Fruit fly (Drosophila melanogaster): Measurements from ENCODE around the gene Xport-B.
A peak's percentile ranks its signal among the peaks of the same experiment; 100 is the strongest.

Xport-B gene

DNA sequence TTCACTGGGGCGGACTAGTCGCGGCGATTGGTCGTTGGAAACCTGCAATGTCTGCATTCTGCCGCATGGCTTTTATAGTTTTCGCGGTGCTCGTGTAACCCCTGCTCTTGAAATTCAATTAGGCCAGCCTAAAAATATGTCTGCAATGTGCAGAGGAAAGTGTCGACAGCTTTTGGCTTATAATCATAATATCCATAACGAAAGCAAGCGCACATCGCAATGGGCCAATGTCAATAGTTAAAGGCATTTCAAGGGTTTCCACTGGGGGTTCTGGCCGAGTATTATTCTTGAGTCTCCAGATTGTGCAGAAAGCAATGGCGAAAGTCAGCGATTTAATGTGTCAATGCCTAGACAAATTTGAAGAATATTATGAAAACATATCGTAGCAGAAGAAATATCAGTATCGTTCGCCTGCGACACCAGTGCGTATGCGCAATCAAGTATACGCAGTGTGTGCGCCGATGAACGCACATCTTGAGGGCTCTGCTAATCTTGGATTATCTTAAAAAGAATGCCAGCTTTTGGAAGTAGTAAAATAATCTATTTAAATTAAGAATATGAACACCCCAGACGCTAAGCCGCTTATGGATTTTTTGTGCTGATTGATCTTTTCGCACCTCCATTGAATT lies 26.9 kb downstream of the Xport-B start, which contains the start of gene ninaE:
Gene ninaE, minus strand, starts transcription at position 51 of the 629 bp plus-strand sequence.
- no peak for TF ChIP-seq net (GFP tag; optimal IDR thresholded peaks at IDR 0.05)
- no peak for TF ChIP-seq CG6792 (GFP tag; optimal IDR thresholded peaks at IDR 0.05)
- TF ChIP-seq CG8319 (GFP tag; optimal IDR thresholded peaks at IDR 0.05) = no peak
- TF ChIP-seq salr (GFP tag; optimal IDR thresholded peaks at IDR 0.05) = no peak
- no peak for TF ChIP-seq Smox (GFP tag; optimal IDR thresholded peaks at IDR 0.05)
- TF ChIP-seq CG6808 (GFP tag; optimal IDR thresholded peaks at IDR 0.05) = no peak
- TF ChIP-seq pdm3 (GFP tag; optimal IDR thresholded peaks at IDR 0.05) = no peak
- no peak for TF ChIP-seq CG8119 (GFP tag; IDR thresholded peaks at IDR 0.05)
- no peak for TF ChIP-seq Sox102F (GFP tag; optimal IDR thresholded peaks at IDR 0.05)
- no peak for TF ChIP-seq fkh (GFP tag; optimal IDR thresholded peaks at IDR 0.05)
- no peak for TF ChIP-seq Eip75B (GFP tag; optimal IDR thresholded peaks at IDR 0.05)
- TF ChIP-seq CG32006 (GFP tag; optimal IDR thresholded peaks at IDR 0.05) = no peak
- no peak for TF ChIP-seq Sox14 (GFP tag; optimal IDR thresholded peaks at IDR 0.05)
- TF ChIP-seq fd59A (GFP tag; optimal IDR thresholded peaks at IDR 0.05) = no peak
- no peak for TF ChIP-seq Gug (GFP tag; IDR thresholded peaks at IDR 0.05)
- no peak for TF ChIP-seq eg (GFP tag; IDR thresholded peaks at IDR 0.05)

- peak; percentile 39 for TF ChIP-seq Sox14 (GFP tag; optimal IDR thresholded peaks at IDR 0.05)
- TF ChIP-seq Eip78C (GFP tag) = peak; percentile 85
- TF ChIP-seq Lpt (GFP tag; optimal IDR thresholded peaks at IDR 0.05) = no peak
- no peak for TF ChIP-seq fd59A (GFP tag; optimal IDR thresholded peaks at IDR 0.05)
- TF ChIP-seq CG32006 (GFP tag; optimal IDR thresholded peaks at IDR 0.05) = peak; percentile 36
- TF ChIP-seq CG3919 (GFP tag; optimal IDR thresholded peaks at IDR 0.05) = no peak
- peak; percentile 50; the same call in 1 of the 3 replicates for TF ChIP-seq eg (GFP tag; IDR thresholded peaks at IDR 0.05)
- peak; percentile 31; the same call in 1 of the 3 replicates for TF ChIP-seq CG6163 (GFP tag; IDR thresholded peaks at IDR 0.05)
- no peak for TF ChIP-seq achi (GFP tag; optimal IDR thresholded peaks at IDR 0.05)
- TF ChIP-seq CG3032 (tag; optimal IDR thresholded peaks at IDR 0.05) = no peak
- TF ChIP-seq vri (GFP tag; optimal IDR thresholded peaks at IDR 0.05) = peak; percentile 48
- TF ChIP-seq Hr4 (GFP tag; optimal IDR thresholded peaks at IDR 0.05) = peak; percentile 7
- no peak for TF ChIP-seq dsx (GFP tag; optimal IDR thresholded peaks at IDR 0.05; ENCODE audit: poor library complexity, severe bottlenecking)
- TF ChIP-seq topi (GFP tag; optimal IDR thresholded peaks at IDR 0.05) = peak; percentile 25
- no peak for TF ChIP-seq svp (GFP tag)
- no peak for TF ChIP-seq Gug (GFP tag; IDR thresholded peaks at IDR 0.05)
- no peak for TF ChIP-seq Hr39 (GFP tag; optimal IDR thresholded peaks at IDR 0.05)
- peak; percentile 51 for TF ChIP-seq net (GFP tag; optimal IDR thresholded peaks at IDR 0.05)
- TF ChIP-seq esn (GFP tag; optimal IDR thresholded peaks at IDR 0.05) = peak; percentile 45
- peak; percentile 38 for TF ChIP-seq CG6854 (GFP tag; optimal IDR thresholded peaks at IDR 0.05)
- TF ChIP-seq Ets96B (tag; optimal IDR thresholded peaks at IDR 0.05) = peak; percentile 18
- TF ChIP-seq Eip75B (GFP tag; optimal IDR thresholded peaks at IDR 0.05) = no peak
- peak in 1 of 2 experiments; percentile 52 for TF ChIP-seq ss (GFP tag; optimal IDR thresholded peaks at IDR 0.05)
- peak; percentile 33; the same call in 1 of the 3 replicates for TF ChIP-seq CG8119 (GFP tag; IDR thresholded peaks at IDR 0.05)
- TF ChIP-seq OdsH (GFP tag; optimal IDR thresholded peaks at IDR 0.05) = peak; percentile 11
- no peak for TF ChIP-seq spab (GFP tag; optimal IDR thresholded peaks at IDR 0.05)
- peak; percentile 13 for TF ChIP-seq cyc (GFP tag; optimal IDR thresholded peaks at IDR 0.05)
- TF ChIP-seq CG31627 (GFP tag; optimal IDR thresholded peaks at IDR 0.05) = peak; percentile 38
- TF ChIP-seq fkh (GFP tag; optimal IDR thresholded peaks at IDR 0.05) = peak; percentile 10
- peak; percentile 38 for TF ChIP-seq CG6808 (GFP tag; optimal IDR thresholded peaks at IDR 0.05)
- peak; percentile 27 for TF ChIP-seq lz (GFP tag; optimal IDR thresholded peaks at IDR 0.05)
- TF ChIP-seq CG15336 (GFP tag; IDR thresholded peaks at IDR 0.05) = peak; percentile 50
- TF ChIP-seq CG7368 (GFP tag; optimal IDR thresholded peaks at IDR 0.05) = peak; percentile 5
- TF ChIP-seq CG10669 (GFP tag; optimal IDR thresholded peaks at IDR 0.05) = no peak
Measured at dm6 chr3R:19880431-19880939, 34.7 kb downstream of the Xport-B start.
